Fruit fly (Drosophila melanogaster) whole organism, pupa: ENCODE results near the gene CG42810.
"Not testable (repeated sequence)": the region's sequence is repeated elsewhere in the genome, so short reads cannot be mapped to it uniquely, and the experiment has no call there.

Experiments used
- CG12605 ChIP-seq: fragments of 200-800 bp; sonication (Bioruptor generic); IDR thresholded peaks from 2 replicates; pipeline ENCODE4 v1.3.6; 2022; ENCODE audit warnings: missing biosample characterization, missing genetic modification characterization
- CG13204 ChIP-seq: fragments of 200-800 bp; sonication (Bioruptor generic); optimal IDR thresholded peaks from 2 replicates; lab custom pipeline; 2018; ENCODE audit warnings: missing biosample characterization, mild to moderate bottlenecking, missing genetic modification characterization, moderate library complexity
- CG32121 ChIP-seq: fragments of 200-800 bp; sonication (Bioruptor generic); IDR thresholded peaks from 2 replicates; pipeline ENCODE4 v1.3.6; 2022; ENCODE audit warnings: missing biosample characterization, missing genetic modification characterization
- EcR ChIP-seq: fragments of 200-800 bp; sonication (Bioruptor generic); optimal IDR thresholded peaks from 3 replicates; lab custom pipeline; 2019; ENCODE audit warnings: missing biosample characterization, missing genetic modification characterization, mild to moderate bottlenecking, moderate library complexity, missing genetic modification reagents
- Pif1B ChIP-seq: fragments of 200-800 bp; sonication (Bioruptor generic); optimal IDR thresholded peaks from 3 replicates; lab custom pipeline; 2016; ENCODE audit warnings: missing biosample characterization, missing genetic modification characterization
- fd96Ca ChIP-seq: fragments of 200-800 bp; sonication (Bioruptor generic); IDR thresholded peaks from 3 replicates; pipeline ENCODE4 v1.3.6; 2022; ENCODE audit warnings: missing biosample characterization, missing genetic modification characterization

dm6 chr2L:13449397-13449796 is 10.1 kb upstream of the CG42810 start, which contains the start of gene Hsp60D:
- TF ChIP-seq Pif1B (GFP tag; lab: Kevin White, UChicago); CG12605; EcR (GFP tag; lab: Kevin White, UChicago); CG13204 (GFP tag; lab: Kevin White, UChicago); fd96Ca (GFP tag; lab: Robert Waterston, UW); CG32121 (GFP tag; lab: Robert Waterston, UW): not testable (repeated sequence)
